Worm (Caenorhabditis elegans): Measurements from ENCODE around the gene T28D6.4.
A peak's percentile ranks its signal among the peaks of the same experiment; 100 is the strongest.

T28D6.4 gene

ce11 chrIII:11353499-11353898, 6.8 kb upstream of the T28D6.4 start (continued):
- TF ChIP-seq nhr-237 (tag; optimal IDR thresholded peaks at IDR 0.05) = no peak
- TF ChIP-seq hlh-17 (GFP tag; optimal IDR thresholded peaks at IDR 0.05; ENCODE audit: borderline replicate concordance) = no peak
- no peak for TF ChIP-seq zip-4 (GFP tag; optimal IDR thresholded peaks at IDR 0.05)
- TF ChIP-seq alr-1 (tag; optimal IDR thresholded peaks at IDR 0.05; ENCODE audit: borderline replicate concordance) = no peak
- TF ChIP-seq nhr-47 (tag; optimal IDR thresholded peaks at IDR 0.05) = peak; percentile 34
- TF ChIP-seq nhr-90 (tag; optimal IDR thresholded peaks at IDR 0.05; ENCODE audit: poor library complexity) = peak; percentile 30
- peak in 1 of 2 experiments; percentile 44 for TF ChIP-seq lin-35 (GFP tag; optimal IDR thresholded peaks at IDR 0.05)
- TF ChIP-seq efl-3 (GFP tag; optimal IDR thresholded peaks at IDR 0.05) = no peak
- no peak for TF ChIP-seq ceh-88 (GFP tag; IDR thresholded peaks at IDR 0.05)
- no peak for TF ChIP-seq nhr-76 (tag; optimal IDR thresholded peaks at IDR 0.05)
- no peak for TF ChIP-seq lin-13 (GFP tag; optimal IDR thresholded peaks at IDR 0.05)
- no peak for TF ChIP-seq fkh-10 (GFP tag; optimal IDR thresholded peaks at IDR 0.05)
- TF ChIP-seq isw-1 (GFP tag; IDR thresholded peaks at IDR 0.05) = no peak
- TF ChIP-seq unc-98 (GFP tag; IDR thresholded peaks at IDR 0.05) = no peak
- peak; percentile 22; the same call in 1 of the 2 replicates for TF ChIP-seq nhr-19 (GFP tag; conservative IDR thresholded peaks at IDR 0.05)
- no peak for TF ChIP-seq elt-3 (tag; optimal IDR thresholded peaks at IDR 0.05)
- TF ChIP-seq elt-2 (tag; optimal IDR thresholded peaks at IDR 0.05) = no peak
- no peak for TF ChIP-seq ceh-8 (GFP tag; optimal IDR thresholded peaks at IDR 0.05)
- TF ChIP-seq ceh-63 (GFP tag; optimal IDR thresholded peaks at IDR 0.05) = no peak
- TF ChIP-seq ceh-90 (tag; optimal IDR thresholded peaks at IDR 0.05) = no peak
- no peak for TF ChIP-seq egl-27 (tag; optimal IDR thresholded peaks at IDR 0.05)
- no peak for TF ChIP-seq ceh-82 (tag; optimal IDR thresholded peaks at IDR 0.05)
- peak; percentile 4 for TF ChIP-seq tbx-2 (tag; optimal IDR thresholded peaks at IDR 0.05)
- TF ChIP-seq irx-1 (tag; optimal IDR thresholded peaks at IDR 0.05) = peak; percentile 16
- TF ChIP-seq vab-15 (tag; optimal IDR thresholded peaks at IDR 0.05) = no peak
- peak; percentile 11 for TF ChIP-seq hpl-2 (GFP tag; optimal IDR thresholded peaks at IDR 0.05)
- TF ChIP-seq sox-4 (tag; optimal IDR thresholded peaks at IDR 0.05) = no peak
- peak; percentile 19 for TF ChIP-seq skn-1 (tag; optimal IDR thresholded peaks at IDR 0.05)
- no peak for TF ChIP-seq fos-1 (tag; optimal IDR thresholded peaks at IDR 0.05)
- no peak for TF ChIP-seq F16B12.6 (tag; optimal IDR thresholded peaks at IDR 0.05)
- no peak for TF ChIP-seq nhr-85 (tag)
- no peak for TF ChIP-seq pag-3 (tag; optimal IDR thresholded peaks at IDR 0.05; ENCODE audit: borderline replicate concordance, insufficient read depth)
- TF ChIP-seq fkh-8 (tag; optimal IDR thresholded peaks at IDR 0.05) = peak; percentile 20
- no peak for TF ChIP-seq nhr-84 (tag; optimal IDR thresholded peaks at IDR 0.05)
- TF ChIP-seq ces-1 (GFP tag; optimal IDR thresholded peaks at IDR 0.05) = no peak
- TF ChIP-seq nhr-11 (tag; optimal IDR thresholded peaks at IDR 0.05) = no peak
- no peak for TF ChIP-seq C04F5.9 (tag; optimal IDR thresholded peaks at IDR 0.05)
- TF ChIP-seq lir-3 (tag; optimal IDR thresholded peaks at IDR 0.05; ENCODE audit: poor library complexity) = no peak
- no peak for TF ChIP-seq pqm-1 (tag; optimal IDR thresholded peaks at IDR 0.05)
- TF ChIP-seq snpc-4 (tag; optimal IDR thresholded peaks at IDR 0.05) = no peak
- TF ChIP-seq ets-5 (GFP tag; IDR thresholded peaks at IDR 0.05) = no peak
- no peak for TF ChIP-seq mdl-1 (tag; optimal IDR thresholded peaks at IDR 0.05)
- peak; percentile 65 for TF ChIP-seq lin-14 (GFP tag; optimal IDR thresholded peaks at IDR 0.05)
- peak in 1 of 3 experiments; percentile 33 for TF ChIP-seq dpl-1 (GFP tag; optimal IDR thresholded peaks at IDR 0.05)
- TF ChIP-seq grh-1 (GFP tag; IDR thresholded peaks at IDR 0.05) = no peak
- no peak for TF ChIP-seq mep-1 (tag; optimal IDR thresholded peaks at IDR 0.05)
- no peak for TF ChIP-seq ztf-11 (tag; optimal IDR thresholded peaks at IDR 0.05)

All from whole organism, L1 larva.